Fruit fly (Drosophila melanogaster) whole organism, embryonic: ENCODE results near the gene Zaf1.
A peak's percentile ranks its signal among the peaks of the same experiment; 100 is the strongest.

Experiments used
- Bteb2 ChIP-seq: fragments of 200-800 bp; sonication (Bioruptor generic); optimal IDR thresholded peaks from 2 replicates; lab custom pipeline; 2016; ENCODE audit warnings: missing biosample characterization, missing genetic modification characterization
- CG11723 ChIP-seq: fragments of 200-800 bp; sonication (Bioruptor generic); optimal IDR thresholded peaks from 2 replicates; lab custom pipeline; 2017; ENCODE audit warnings: missing biosample characterization, mild to moderate bottlenecking, missing genetic modification characterization
- CG15479 ChIP-seq: fragments of 200-800 bp; sonication (Bioruptor generic); optimal IDR thresholded peaks from 3 replicates; lab custom pipeline; 2019; ENCODE audit warnings: missing biosample characterization, mild to moderate bottlenecking, missing genetic modification characterization, moderate library complexity
- CG1647 ChIP-seq: fragments of 200-800 bp; sonication (Bioruptor generic); optimal IDR thresholded peaks from 3 replicates; lab custom pipeline; 2016; ENCODE audit warnings: missing biosample characterization, missing genetic modification characterization
- CG16779 ChIP-seq: fragments of 200-800 bp; sonication (Bioruptor generic); IDR thresholded peaks from 2 replicates; pipeline ENCODE4 v1.3.6; 2022; ENCODE audit warnings: missing biosample characterization, missing genetic modification characterization
- CG17802 ChIP-seq: fragments of 200-800 bp; sonication (Bioruptor generic); optimal IDR thresholded peaks from 2 replicates; lab custom pipeline; 2018; ENCODE audit warnings: missing biosample characterization, mild to moderate bottlenecking, missing genetic modification characterization, moderate library complexity
- CG30403 ChIP-seq: fragments of 200-800 bp; sonication (Bioruptor generic); optimal IDR thresholded peaks from 3 replicates; lab custom pipeline; 2016; ENCODE audit warnings: missing biosample characterization, missing genetic modification characterization
- CG31388 ChIP-seq: fragments of 200-800 bp; sonication (Bioruptor generic); optimal IDR thresholded peaks from 2 replicates; lab custom pipeline; 2016; ENCODE audit warnings: missing biosample characterization, missing genetic modification characterization
- CG4328 ChIP-seq: fragments of 200-800 bp; sonication (Bioruptor generic); optimal IDR thresholded peaks from 3 replicates; lab custom pipeline; 2017; ENCODE audit warnings: missing biosample characterization, missing genetic modification reagents, missing genetic modification characterization
- CG43689 ChIP-seq: fragments of 200-800 bp; sonication (Bioruptor generic); IDR thresholded peaks from 2 replicates; pipeline ENCODE4 v1.3.6; 2022; ENCODE audit warnings: missing biosample characterization, missing genetic modification characterization
- CG6175 ChIP-seq: fragments of 200-800 bp; sonication (Bioruptor generic); IDR thresholded peaks from 3 replicates; pipeline ENCODE4 v1.3.6; 2022; ENCODE audit warnings: missing biosample characterization, missing genetic modification characterization
- CG7987 ChIP-seq: fragments of 200-800 bp; sonication (Bioruptor generic); optimal IDR thresholded peaks from 2 replicates; lab custom pipeline; 2018; ENCODE audit warnings: missing biosample characterization, mild to moderate bottlenecking, missing genetic modification characterization, moderate library complexity
- CG8290 ChIP-seq, 3 experiments: fragments of 200-800 bp; sonication (Bioruptor generic); optimal IDR thresholded peaks; 2 replicates each; lab custom pipeline; 2016 to 2019; ENCODE audit warnings: missing biosample characterization in 3 of 3, missing genetic modification characterization in 3 of 3, mild to moderate bottlenecking in 2 of 3, moderate library complexity in 1 of 3
- CG9797 ChIP-seq: fragments of 200-800 bp; sonication (Bioruptor generic); optimal IDR thresholded peaks from 3 replicates; lab custom pipeline; 2018; ENCODE audit warnings: missing biosample characterization, mild to moderate bottlenecking, missing genetic modification characterization
- CTCF ChIP-seq: fragments of 200-800 bp; sonication (Bioruptor generic); optimal IDR thresholded peaks from 2 replicates; lab custom pipeline; 2017; ENCODE audit warnings: missing biosample characterization, mild to moderate bottlenecking, missing genetic modification characterization, moderate library complexity
- E2f1 ChIP-seq: fragments of 200-800 bp; sonication (Bioruptor generic); IDR thresholded peaks from 2 replicates; pipeline ENCODE4 v1.3.6; 2022; ENCODE audit warnings: missing biosample characterization, missing genetic modification characterization
- ERR ChIP-seq: fragments of 200-800 bp; sonication (Bioruptor generic); optimal IDR thresholded peaks from 2 replicates; lab custom pipeline; 2016; ENCODE audit warnings: missing biosample characterization, missing genetic modification characterization
- HLH54F ChIP-seq: fragments of 200-800 bp; sonication (Bioruptor generic); optimal IDR thresholded peaks from 3 replicates; lab custom pipeline; 2016; ENCODE audit warnings: missing biosample characterization, missing genetic modification characterization
- Hey ChIP-seq: fragments of 200-800 bp; sonication (Bioruptor generic); optimal IDR thresholded peaks from 3 replicates; lab custom pipeline; 2018; ENCODE audit warnings: missing biosample characterization, mild to moderate bottlenecking, missing genetic modification characterization
- Hsf ChIP-seq: fragments of 200-800 bp; sonication (Bioruptor generic); optimal IDR thresholded peaks from 3 replicates; lab custom pipeline; 2016; ENCODE audit warnings: missing biosample characterization, missing genetic modification characterization
- Kr ChIP-seq: fragments of 200-800 bp; sonication (Bioruptor generic); optimal IDR thresholded peaks from 2 replicates; lab custom pipeline; 2017; ENCODE audit warnings: missing biosample characterization, mild to moderate bottlenecking, missing genetic modification characterization
- Lim3 ChIP-seq: fragments of 200-800 bp; sonication (Bioruptor generic); IDR thresholded peaks from 2 replicates; pipeline ENCODE4 v1.3.6; 2022; ENCODE audit warnings: missing biosample characterization, missing genetic modification characterization
- Max ChIP-seq: fragments of 200-800 bp; sonication (Bioruptor generic); optimal IDR thresholded peaks from 2 replicates; lab custom pipeline; 2016; ENCODE audit warnings: missing biosample characterization, mild to moderate bottlenecking, missing genetic modification characterization
- Meics ChIP-seq: fragments of 200-800 bp; sonication (Bioruptor generic); optimal IDR thresholded peaks from 2 replicates; lab custom pipeline; 2017; ENCODE audit warnings: missing biosample characterization, mild to moderate bottlenecking, missing genetic modification characterization
- Myb ChIP-seq: fragments of 200-800 bp; sonication (Bioruptor generic); optimal IDR thresholded peaks from 2 replicates; lab custom pipeline; 2016; ENCODE audit warnings: missing biosample characterization, missing genetic modification characterization
- PHDP ChIP-seq: fragments of 200-800 bp; sonication (Bioruptor generic); optimal IDR thresholded peaks from 3 replicates; lab custom pipeline; 2018; ENCODE audit warnings: missing biosample characterization, mild to moderate bottlenecking, missing genetic modification characterization, moderate library complexity
- Pdp1 ChIP-seq, 2 experiments: fragments of 200-800 bp; sonication (Bioruptor generic); optimal IDR thresholded peaks; 3 replicates each; lab custom pipeline; 2016; ENCODE audit warnings: missing biosample characterization in 2 of 2, missing genetic modification characterization in 2 of 2, mild to moderate bottlenecking in 1 of 2, moderate library complexity in 1 of 2
- Usf ChIP-seq: fragments of 200-800 bp; sonication (Bioruptor generic); optimal IDR thresholded peaks from 2 replicates; lab custom pipeline; 2017; ENCODE audit warnings: missing genotype, missing biosample characterization, missing genetic modification characterization
- aop ChIP-seq: fragments of 200-800 bp; sonication (Bioruptor generic); IDR thresholded peaks from 2 replicates; pipeline ENCODE4 v1.3.6; 2022; ENCODE audit warnings: missing biosample characterization, missing genetic modification characterization
- bab2 ChIP-seq: fragments of 200-800 bp; sonication (Bioruptor generic); optimal IDR thresholded peaks from 2 replicates; lab custom pipeline; 2016; ENCODE audit warnings: missing biosample characterization, missing genetic modification characterization
- bbx ChIP-seq: fragments of 200-800 bp; sonication (Bioruptor generic); IDR thresholded peaks from 2 replicates; pipeline ENCODE4 v1.3.6; 2022; ENCODE audit warnings: missing biosample characterization, missing genetic modification characterization; ENCODE audit not compliant: partially characterized antibody
- bsh ChIP-seq, 2 experiments: fragments of 200-800 bp; sonication (Bioruptor generic); optimal IDR thresholded peaks; 2 replicates each; lab custom pipeline; 2017 to 2018; ENCODE audit warnings: mild to moderate bottlenecking in 2 of 2, missing biosample characterization in 2 of 2, missing genetic modification characterization in 2 of 2, moderate library complexity in 1 of 2
- cad ChIP-seq: fragments of >200 bp; optimal IDR thresholded peaks from 2 replicates; lab custom pipeline; 2017; ENCODE audit warnings: missing biosample characterization, missing genetic modification characterization
- cas ChIP-seq: fragments of 200-800 bp; sonication (Bioruptor generic); IDR thresholded peaks from 2 replicates; pipeline ENCODE4 v1.3.6; 2022; ENCODE audit warnings: missing biosample characterization, missing genetic modification characterization
- dm ChIP-seq: fragments of 200-800 bp; sonication (Bioruptor generic); optimal IDR thresholded peaks from 3 replicates; lab custom pipeline; 2016; ENCODE audit warnings: missing biosample characterization, missing genetic modification characterization
- dmrt99B ChIP-seq: fragments of 200-800 bp; sonication (Bioruptor generic); optimal IDR thresholded peaks from 2 replicates; lab custom pipeline; 2018; ENCODE audit warnings: missing biosample characterization, mild to moderate bottlenecking, missing genetic modification characterization, moderate library complexity
- dysf ChIP-seq: fragments of 200-800 bp; sonication (Bioruptor generic); IDR thresholded peaks from 3 replicates; pipeline ENCODE4 v1.3.6; 2022; ENCODE audit warnings: missing biosample characterization, missing genetic modification characterization
- her ChIP-seq: fragments of 200-800 bp; sonication (Bioruptor generic); optimal IDR thresholded peaks from 2 replicates; lab custom pipeline; 2016; ENCODE audit warnings: missing biosample characterization, missing genetic modification characterization
- hth ChIP-seq: fragments of >200 bp; optimal IDR thresholded peaks from 2 replicates; lab custom pipeline; 2017; ENCODE audit warnings: inconsistent platforms
- inv ChIP-seq: fragments of 200-800 bp; sonication (Bioruptor generic); IDR thresholded peaks from 2 replicates; pipeline ENCODE4 v1.3.6; 2022; ENCODE audit warnings: missing biosample characterization, missing genetic modification characterization; ENCODE audit not compliant: partially characterized antibody
- klu ChIP-seq: fragments of 200-800 bp; sonication (Bioruptor generic); IDR thresholded peaks from 2 replicates; pipeline ENCODE4 v1.3.6; 2022; ENCODE audit warnings: missing biosample characterization, missing genetic modification characterization
- lbe ChIP-seq: fragments of 200-800 bp; sonication (Bioruptor generic); optimal IDR thresholded peaks from 2 replicates; lab custom pipeline; 2016; ENCODE audit warnings: missing biosample characterization, mild to moderate bottlenecking, missing genetic modification characterization
- org-1 ChIP-seq: fragments of 200-800 bp; sonication (Bioruptor generic); optimal IDR thresholded peaks from 2 replicates; lab custom pipeline; 2017; ENCODE audit warnings: missing biosample characterization, missing genetic modification characterization
- pfk ChIP-seq: fragments of 200-800 bp; sonication (Bioruptor generic); optimal IDR thresholded peaks from 2 replicates; lab custom pipeline; 2018; ENCODE audit warnings: missing biosample characterization, mild to moderate bottlenecking, missing genetic modification characterization, moderate library complexity
- pho ChIP-seq: fragments of 200-800 bp; sonication (Bioruptor generic); optimal IDR thresholded peaks from 2 replicates; lab custom pipeline; 2016; ENCODE audit warnings: missing biosample characterization, missing genetic modification characterization
- pros ChIP-seq: fragments of 200-800 bp; sonication (Bioruptor generic); optimal IDR thresholded peaks from 3 replicates; lab custom pipeline; 2019; ENCODE audit warnings: missing biosample characterization, mild to moderate bottlenecking, missing genetic modification characterization, moderate library complexity
- ranshi ChIP-seq: fragments of 200-800 bp; sonication (Bioruptor generic); IDR thresholded peaks from 2 replicates; pipeline ENCODE4 v1.3.6; 2022; ENCODE audit warnings: missing biosample characterization, missing genetic modification characterization
- sob ChIP-seq: fragments of 200-800 bp; sonication (Bioruptor generic); IDR thresholded peaks from 2 replicates; pipeline ENCODE4 v1.3.6; 2022; ENCODE audit warnings: missing biosample characterization, missing genetic modification characterization
- tna ChIP-seq: fragments of 200-800 bp; sonication (Bioruptor generic); IDR thresholded peaks from 2 replicates; pipeline ENCODE4 v1.3.6; 2022; ENCODE audit warnings: missing biosample characterization, missing genetic modification characterization; ENCODE audit not compliant: partially characterized antibody
- toy ChIP-seq: fragments of 200-800 bp; sonication (Bioruptor generic); IDR thresholded peaks from 2 replicates; pipeline ENCODE4 v1.3.6; 2022; ENCODE audit warnings: missing biosample characterization, missing genetic modification characterization
- tup ChIP-seq: fragments of 200-800 bp; sonication (Bioruptor generic); optimal IDR thresholded peaks from 2 replicates; lab custom pipeline; 2016; ENCODE audit warnings: missing biosample characterization, mild to moderate bottlenecking, missing genetic modification characterization, moderate library complexity

Zaf1 gene

dm6 chr3R:11656614-11657216 is 31.3 kb upstream of the Zaf1 start (continued):
- TF ChIP-seq CG9797 (GFP tag; lab: Kevin White, UChicago) (peak; percentile 18), pros (GFP tag; lab: Kevin White, UChicago) (no peak), Hey (tag; lab: Kevin White, UChicago) (peak; percentile 54), ERR (GFP tag; lab: Kevin White, UChicago) (peak; percentile 91), tup (GFP tag; lab: Kevin White, UChicago) (peak; percentile 92), klu (GFP tag; lab: Robert Waterston, UW) (peak; percentile 93), CG15479 (GFP tag; lab: Kevin White, UChicago) (no peak), CG7987 (GFP tag; lab: Kevin White, UChicago) (peak; percentile 92), toy (peak; percentile 93), CG11723 (GFP tag; lab: Kevin White, UChicago) (peak; percentile 91), CG43689 (GFP tag; lab: Robert Waterston, UW) (peak; percentile 88), dysf (GFP tag; lab: Robert Waterston, UW) (peak; percentile 98), Max (GFP tag; lab: Kevin White, UChicago) (peak; percentile 92), cas (GFP tag; lab: Robert Waterston, UW) (peak; percentile 95), Bteb2 (GFP tag; lab: Kevin White, UChicago) (peak; percentile 96), CG8290 (GFP tag; optimal IDR thresholded peaks at IDR 0.05; lab: Kevin White, UChicago) (peak; percentile 80), CG8290 (tag; optimal IDR thresholded peaks at IDR 0.05; lab: Kevin White, UChicago) (peak in 1 of 2 experiments; percentile 96), CG17802 (tag; lab: Kevin White, UChicago) (peak; percentile 86), cad (GFP tag; lab: Kevin White, UChicago) (no peak), PHDP (peak; percentile 97), ranshi (GFP tag; lab: Robert Waterston, UW) (peak; percentile 97), inv (GFP tag; lab: Robert Waterston, UW) (no peak), Meics (GFP tag; lab: Kevin White, UChicago) (peak; percentile 96), sob (peak; percentile 97), dmrt99B (peak; percentile 97), pfk (GFP tag; lab: Kevin White, UChicago) (no peak), dm (GFP tag; lab: Kevin White, UChicago) (peak; percentile 87), tna (GFP tag; lab: Robert Waterston, UW) (no peak), hth (lab: Kevin White, UChicago) (no peak), aop (peak; percentile 83), HLH54F (peak; percentile 96), CG30403 (GFP tag; lab: Kevin White, UChicago) (peak; percentile 97), bab2 (GFP tag; lab: Kevin White, UChicago) (peak; percentile 96), Myb (peak; percentile 83), bsh (GFP tag; optimal IDR thresholded peaks at IDR 0.05; lab: Kevin White, UChicago) (peak; percentile 98), pho (GFP tag; lab: Kevin White, UChicago) (peak; percentile 96), Kr (GFP tag; lab: Kevin White, UChicago) (no peak), CG1647 (peak; percentile 96), CG16779 (GFP tag; lab: Robert Waterston, UW) (peak; percentile 95), bbx (GFP tag; lab: Robert Waterston, UW) (no peak), lbe (GFP tag; lab: Kevin White, UChicago) (peak; percentile 98), org-1 (GFP tag; lab: Kevin White, UChicago) (peak; percentile 92), Pdp1 (GFP tag; optimal IDR thresholded peaks at IDR 0.05; lab: Kevin White, UChicago) (peak; percentile 95 to 97), E2f1 (peak; percentile 97), CG6175 (GFP tag; lab: Robert Waterston, UW) (peak; percentile 96), Hsf (peak; percentile 97), her (GFP tag; lab: Kevin White, UChicago) (peak; percentile 91), CTCF (GFP tag; lab: Kevin White, UChicago) (peak; percentile 53), Usf (GFP tag; lab: Kevin White, UChicago) (peak; percentile 84), CG31388 (peak; percentile 91), CG4328 (peak; percentile 76), Lim3 (GFP tag; lab: Robert Waterston, UW) (peak; percentile 89)
